Worm (Caenorhabditis elegans) whole organism, mixed stage, embryonic: ENCODE results near the gene chil-14.

Experiments
- blmp-1 ChIP-seq: fragments of 150-350 bp; optimal IDR thresholded peaks from 2 replicates; lab custom pipeline; 2014; ENCODE audit warnings: missing biosample characterization, missing genetic modification characterization
- nhr-237 ChIP-seq: fragments of 150-350 bp; optimal IDR thresholded peaks from 2 replicates; lab custom pipeline; 2014; ENCODE audit warnings: missing biosample characterization, missing genetic modification characterization
- nhr-28 ChIP-seq: fragments of 150-350 bp; optimal IDR thresholded peaks from 2 replicates; lab custom pipeline; 2014; ENCODE audit warnings: missing biosample characterization, missing genetic modification characterization
- nhr-76 ChIP-seq: sonication (generic microtip); optimal IDR thresholded peaks from 2 replicates; lab custom pipeline; 2017; ENCODE audit warnings: missing biosample characterization, missing genetic modification characterization
- unc-62 ChIP-seq: fragments of 150-350 bp; optimal IDR thresholded peaks from 2 replicates; lab custom pipeline; 2014; ENCODE audit warnings: missing biosample characterization, missing genetic modification reagents, missing genetic modification characterization

ce11 chrV:1432500-1433418, 22.1 kb upstream of the chil-14 start:
- no peak for TF ChIP-seq nhr-28 (tag; lab: Kevin White, UChicago)
- TF ChIP-seq unc-62 (GFP tag; lab: Kevin White, UChicago), result no peak
- no peak for TF ChIP-seq blmp-1 (tag; lab: Kevin White, UChicago)
- TF ChIP-seq nhr-76 (tag; lab: Kevin White, UChicago), result no peak
- no peak for TF ChIP-seq nhr-237
